Worm (Caenorhabditis elegans): ENCODE data around the gene ttr-41.

- TF ChIP-seq tbx-11 (GFP tag; IDR thresholded peaks at IDR 0.05): no peak
- no peak for TF ChIP-seq aly-1 (tag; optimal IDR thresholded peaks at IDR 0.05)
- no peak for TF ChIP-seq ama-1 (optimal IDR thresholded peaks at IDR 0.05)
- no peak for TF ChIP-seq tbx-37 (GFP tag; conservative IDR thresholded peaks at IDR 0.05)
- TF ChIP-seq ets-7 (tag; optimal IDR thresholded peaks at IDR 0.05): no peak
- TF ChIP-seq ceh-13 (GFP tag; optimal IDR thresholded peaks at IDR 0.05): no peak
- TF ChIP-seq scrt-1 (GFP tag; IDR thresholded peaks at IDR 0.05): no peak
- no peak for TF ChIP-seq flt-1 (GFP tag; IDR thresholded peaks at IDR 0.05)
- TF ChIP-seq F13C5.2 (tag; optimal IDR thresholded peaks at IDR 0.05): no peak
- TF ChIP-seq tra-4 (tag; optimal IDR thresholded peaks at IDR 0.05): no peak
- TF ChIP-seq hnd-1 (tag; optimal IDR thresholded peaks at IDR 0.05): no peak
- TF ChIP-seq B0310.2 (tag; optimal IDR thresholded peaks at IDR 0.05): no peak
- TF ChIP-seq hmg-4 (GFP tag; optimal IDR thresholded peaks at IDR 0.05): no peak
These were observed 25.5 kb upstream of the ttr-41 start, which contains the start of gene C27D9.1 for ce11 chrII:4753133-4753532.

Data from whole organism, early embryonic.